Fruit fly (Drosophila melanogaster): Measurements from ENCODE around the gene RhoL.

dm6 chr3R:9460488-9461150 lies 41.8 kb downstream of the RhoL start, which contains the start of gene GstZ2:
- no peak for TF ChIP-seq woc (GFP tag; optimal IDR thresholded peaks at IDR 0.05)
- no peak for TF ChIP-seq dmrt93B (GFP tag; optimal IDR thresholded peaks at IDR 0.05)
- TF ChIP-seq br (GFP tag; optimal IDR thresholded peaks at IDR 0.05): no peak
- no peak for TF ChIP-seq fru (GFP tag; optimal IDR thresholded peaks at IDR 0.05)
- TF ChIP-seq Dfd (GFP tag; optimal IDR thresholded peaks at IDR 0.05): no peak
- TF ChIP-seq pan (optimal IDR thresholded peaks at IDR 0.05): no peak
- no peak for TF ChIP-seq CG9705 (GFP tag; optimal IDR thresholded peaks at IDR 0.05)
- TF ChIP-seq psq (GFP tag; optimal IDR thresholded peaks at IDR 0.05): peak; percentile 72
